ENCODE assay signal across 5 worm cellular contexts in the genomic region with DNA sequence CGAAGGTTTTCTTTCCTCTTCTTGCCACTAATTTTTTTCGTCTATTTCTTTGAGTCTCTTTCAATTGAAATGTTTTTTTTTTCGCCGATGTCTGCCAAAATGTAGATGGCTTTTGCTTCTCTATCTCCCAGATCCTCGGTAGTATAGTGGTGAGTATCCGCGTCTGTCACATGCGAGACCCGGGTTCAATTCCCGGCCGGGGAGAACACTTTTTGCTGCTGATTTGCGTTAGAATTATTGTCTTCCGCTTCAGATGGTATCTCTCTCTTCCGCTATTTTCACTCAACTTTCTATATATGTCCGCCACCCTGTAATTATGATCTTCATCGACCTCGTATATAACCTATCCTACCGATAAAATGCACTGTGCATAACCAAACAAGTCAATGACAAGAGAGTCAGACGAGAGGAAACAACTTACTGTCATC.
TF ChIP-seq lines count a peak whose summit lies in the region.

No protein-coding gene starts in this region.

TF ChIP-seq in whole organism, L1 larva, 84 proteins besides CTCF, POLR2A, EP300 and RAD21 (continues in another document):
- TF ChIP-seq nhr-237 (tag; optimal IDR thresholded peaks at IDR 0.05; lab: Kevin White, UChicago) (no peak), dsc-1 (tag; optimal IDR thresholded peaks at IDR 0.05; lab: Kevin White, UChicago) (peak; percentile 83), mep-1 (tag; optimal IDR thresholded peaks at IDR 0.05; lab: Kevin White, UChicago) (peak; percentile 73), lin-14 (GFP tag; optimal IDR thresholded peaks at IDR 0.05; lab: Kevin White, UChicago) (peak; percentile 67), unc-62 (GFP tag; optimal IDR thresholded peaks at IDR 0.05; lab: Kevin White, UChicago) (no peak), nhr-28 (tag; optimal IDR thresholded peaks at IDR 0.05; lab: Kevin White, UChicago) (no peak), nhr-11 (tag; optimal IDR thresholded peaks at IDR 0.05; lab: Kevin White, UChicago) (no peak), hlh-17 (GFP tag; optimal IDR thresholded peaks at IDR 0.05; lab: Kevin White, UChicago; ENCODE audit: borderline replicate concordance) (no peak), unc-98 (GFP tag; IDR thresholded peaks at IDR 0.05; lab: Robert Waterston, UW) (no peak), unc-130 (tag; optimal IDR thresholded peaks at IDR 0.05; lab: Kevin White, UChicago) (peak; percentile 2), ztf-11 (tag; optimal IDR thresholded peaks at IDR 0.05; lab: Kevin White, UChicago) (peak in 1 of 2 experiments; percentile 6), ceh-82 (tag; optimal IDR thresholded peaks at IDR 0.05; lab: Kevin White, UChicago) (peak; percentile 33 to 64 (median 59)), pag-3 (tag; optimal IDR thresholded peaks at IDR 0.05; lab: Kevin White, UChicago; ENCODE audit: borderline replicate concordance, insufficient read depth) (no peak), alr-1 (tag; optimal IDR thresholded peaks at IDR 0.05; lab: Kevin White, UChicago; ENCODE audit: borderline replicate concordance) (no peak), ces-1 (GFP tag; optimal IDR thresholded peaks at IDR 0.05; lab: Kevin White, UChicago) (no peak), ceh-63 (GFP tag; optimal IDR thresholded peaks at IDR 0.05; lab: Kevin White, UChicago) (no peak)

TF ChIP-seq in whole organism, L3 larva, 47 proteins besides CTCF, POLR2A, EP300 and RAD21 (continues in another document):
- TF ChIP-seq elt-3 (tag; optimal IDR thresholded peaks at IDR 0.05; lab: Kevin White, UChicago), result peak in 1 of 3 experiments; percentile 51
- TF ChIP-seq nfya-1 (tag; optimal IDR thresholded peaks at IDR 0.05; lab: Kevin White, UChicago; ENCODE audit: insufficient read depth), result peak; percentile 78
- TF ChIP-seq skn-1 (tag; optimal IDR thresholded peaks at IDR 0.05; lab: Kevin White, UChicago), result peak; percentile 75
- TF ChIP-seq eor-1 (tag; optimal IDR thresholded peaks at IDR 0.05; lab: Kevin White, UChicago), result no peak
- peak; percentile 55 for TF ChIP-seq elt-2 (tag; optimal IDR thresholded peaks at IDR 0.05; lab: Kevin White, UChicago)
- TF ChIP-seq mdl-1 (tag; optimal IDR thresholded peaks at IDR 0.05; lab: Kevin White, UChicago), result no peak
- TF ChIP-seq R02D3.7 (tag; optimal IDR thresholded peaks at IDR 0.05; lab: Kevin White, UChicago), result peak; percentile 24
- TF ChIP-seq lsy-12 (tag; optimal IDR thresholded peaks at IDR 0.05; lab: Kevin White, UChicago), result peak; percentile 76
- peak; percentile 70 for TF ChIP-seq jun-1 (tag; optimal IDR thresholded peaks at IDR 0.05; lab: Kevin White, UChicago)
- TF ChIP-seq elt-1 (tag; optimal IDR thresholded peaks at IDR 0.05; lab: Kevin White, UChicago), result peak; percentile 39
- TF ChIP-seq mml-1 (tag; optimal IDR thresholded peaks at IDR 0.05; lab: Kevin White, UChicago), result no peak
- TF ChIP-seq hmg-11 (tag; optimal IDR thresholded peaks at IDR 0.05; lab: Kevin White, UChicago), result peak; percentile 86
- TF ChIP-seq ceh-82 (tag; optimal IDR thresholded peaks at IDR 0.05; lab: Kevin White, UChicago), result peak; percentile 43
- TF ChIP-seq lin-39 (tag; optimal IDR thresholded peaks at IDR 0.05; lab: Kevin White, UChicago), result peak; percentile 56
- no peak for TF ChIP-seq unc-39 (tag; optimal IDR thresholded peaks at IDR 0.05; lab: Kevin White, UChicago)
- peak; percentile 38 for TF ChIP-seq egl-5 (tag; optimal IDR thresholded peaks at IDR 0.05; lab: Kevin White, UChicago)
- no peak for TF ChIP-seq fkh-10 (GFP tag; optimal IDR thresholded peaks at IDR 0.05; lab: Kevin White, UChicago)

TF ChIP-seq in whole organism, early embryonic, 17 proteins besides CTCF, POLR2A, EP300 and RAD21:
- TF ChIP-seq pes-1 (GFP tag; IDR thresholded peaks at IDR 0.05; lab: Robert Waterston, UW), result peak; percentile 76
- peak; percentile 71 for TF ChIP-seq scrt-1 (GFP tag; IDR thresholded peaks at IDR 0.05; lab: Robert Waterston, UW)
- peak; percentile 54 for TF ChIP-seq hnd-1 (tag; optimal IDR thresholded peaks at IDR 0.05; lab: Kevin White, UChicago)
- peak; percentile 30; the same call in 1 of the 2 replicates for TF ChIP-seq flt-1 (GFP tag; IDR thresholded peaks at IDR 0.05; lab: Robert Waterston, UW)
- no peak for TF ChIP-seq hmbx-1 (tag; optimal IDR thresholded peaks at IDR 0.05; lab: Kevin White, UChicago)
- peak; percentile 64 for TF ChIP-seq ets-7 (tag; optimal IDR thresholded peaks at IDR 0.05; lab: Kevin White, UChicago)
- peak; percentile 46 for TF ChIP-seq F13C5.2 (tag; optimal IDR thresholded peaks at IDR 0.05; lab: Kevin White, UChicago)
- TF ChIP-seq ama-1 (optimal IDR thresholded peaks at IDR 0.05; lab: Kevin White, UChicago), result no peak
- peak; percentile 49 for TF ChIP-seq aly-1 (tag; optimal IDR thresholded peaks at IDR 0.05; lab: Kevin White, UChicago)
- TF ChIP-seq tbx-37 (GFP tag; conservative IDR thresholded peaks at IDR 0.05; lab: Robert Waterston, UW), result peak; percentile 28
- peak; percentile 22 for TF ChIP-seq ceh-36 (tag; optimal IDR thresholded peaks at IDR 0.05; lab: Kevin White, UChicago)
- no peak for TF ChIP-seq sea-1 (GFP tag; conservative IDR thresholded peaks at IDR 0.05; lab: Robert Waterston, UW)
- peak; percentile 68 for TF ChIP-seq tbx-11 (GFP tag; IDR thresholded peaks at IDR 0.05; lab: Robert Waterston, UW)
TF ChIP-seq in whole organism, early embryonic: peak in this region for 10.

TF ChIP-seq in whole organism, midembryonic, 9 proteins besides CTCF, POLR2A, EP300 and RAD21:
- TF ChIP-seq T22C8.4 (GFP tag; IDR thresholded peaks at IDR 0.05; lab: Robert Waterston, UW), result 0 out of 2 replicates have a peak, but pooled peaks have one; percentile 22
- peak; percentile 81 for TF ChIP-seq ztf-23 (GFP tag; IDR thresholded peaks at IDR 0.05; lab: Robert Waterston, UW)
- TF ChIP-seq klf-2 (GFP tag; conservative IDR thresholded peaks at IDR 0.05; lab: Robert Waterston, UW), result peak; percentile 79
- TF ChIP-seq flt-1 (GFP tag; IDR thresholded peaks at IDR 0.05; lab: Robert Waterston, UW), result peak; percentile 53; the same call in 1 of the 2 replicates
- TF ChIP-seq ztf-29 (GFP tag; IDR thresholded peaks at IDR 0.05; lab: Robert Waterston, UW), result peak; percentile 44; the same call in 1 of the 2 replicates
- TF ChIP-seq tab-1 (GFP tag; IDR thresholded peaks at IDR 0.05; lab: Robert Waterston, UW), result 0 out of 2 replicates have a peak, but pooled peaks have one; percentile 38
- peak; percentile 43 for TF ChIP-seq cog-1 (tag; optimal IDR thresholded peaks at IDR 0.05; lab: Kevin White, UChicago)
- TF ChIP-seq med-1 (GFP tag; optimal IDR thresholded peaks at IDR 0.05; lab: Kevin White, UChicago; ENCODE audit: insufficient read depth), result no peak
- TF ChIP-seq ref-1 (GFP tag; conservative IDR thresholded peaks at IDR 0.05; lab: Robert Waterston, UW), result peak; percentile 65

TF ChIP-seq in whole organism, young adult, 124 proteins besides CTCF, POLR2A, EP300 and RAD21 (continues in another document):
- TF ChIP-seq F39B2.1 (GFP tag; IDR thresholded peaks at IDR 0.05; lab: Robert Waterston, UW), result no peak
- 0 out of 2 replicates have a peak, but pooled peaks have one; percentile 57 for TF ChIP-seq sea-2 (GFP tag; IDR thresholded peaks at IDR 0.05; lab: Robert Waterston, UW)
- TF ChIP-seq ztf-28 (GFP tag; IDR thresholded peaks at IDR 0.05; lab: Robert Waterston, UW), result no peak
- no peak for TF ChIP-seq F55B11.4 (tag; optimal IDR thresholded peaks at IDR 0.05; lab: Kevin White, UChicago; ENCODE audit: borderline replicate concordance, insufficient read depth)
- peak; percentile 70 for TF ChIP-seq hlh-12 (tag; optimal IDR thresholded peaks at IDR 0.05; lab: Kevin White, UChicago)
- TF ChIP-seq ztf-6 (GFP tag; IDR thresholded peaks at IDR 0.05; lab: Robert Waterston, UW), result no peak
- peak; percentile 46 for TF ChIP-seq T26A5.8 (tag; optimal IDR thresholded peaks at IDR 0.05; lab: Kevin White, UChicago)
- peak; percentile 82 for TF ChIP-seq pbrm-1 (GFP tag; IDR thresholded peaks at IDR 0.05; lab: Robert Waterston, UW)
- TF ChIP-seq K12H6.12 (tag; optimal IDR thresholded peaks at IDR 0.05; lab: Kevin White, UChicago), result peak; percentile 66
- no peak for TF ChIP-seq lsy-27 (tag; optimal IDR thresholded peaks at IDR 0.05; lab: Kevin White, UChicago; ENCODE audit: borderline replicate concordance, insufficient read depth)
- peak; percentile 70 for TF ChIP-seq atf-7 (tag; optimal IDR thresholded peaks at IDR 0.05; lab: Kevin White, UChicago)
- TF ChIP-seq K11D2.4 (GFP tag; IDR thresholded peaks at IDR 0.05; lab: Robert Waterston, UW), result peak; percentile 55
- TF ChIP-seq sptf-2 (GFP tag; optimal IDR thresholded peaks at IDR 0.05; lab: Kevin White, UChicago), result no peak
- no peak for TF ChIP-seq F57C9.4 (tag; optimal IDR thresholded peaks at IDR 0.05; lab: Kevin White, UChicago)
- TF ChIP-seq dpff-1 (tag; optimal IDR thresholded peaks at IDR 0.05; lab: Kevin White, UChicago), result no peak
- TF ChIP-seq fkh-3 (tag; optimal IDR thresholded peaks at IDR 0.05; lab: Kevin White, UChicago), result peak; percentile 25
- no peak for TF ChIP-seq Y95B8A.8 (GFP tag; IDR thresholded peaks at IDR 0.05; lab: Robert Waterston, UW)
- no peak for TF ChIP-seq attf-3 (GFP tag; conservative IDR thresholded peaks at IDR 0.05; lab: Robert Waterston, UW)
- peak; percentile 75 for TF ChIP-seq ztf-3 (GFP tag; optimal IDR thresholded peaks at IDR 0.05; lab: Kevin White, UChicago)
- no peak for TF ChIP-seq attf-6 (GFP tag; IDR thresholded peaks at IDR 0.05; lab: Robert Waterston, UW)
- TF ChIP-seq let-526 (GFP tag; IDR thresholded peaks at IDR 0.05; lab: Robert Waterston, UW), result peak; percentile 33; the same call in 1 of the 2 replicates
- peak; percentile 64 for TF ChIP-seq ceh-27 (GFP tag; optimal IDR thresholded peaks at IDR 0.05; lab: Kevin White, UChicago)
- TF ChIP-seq lsl-1 (GFP tag; optimal IDR thresholded peaks at IDR 0.05; lab: Kevin White, UChicago), result no peak
- TF ChIP-seq lin-26 (GFP tag; IDR thresholded peaks at IDR 0.05; lab: Robert Waterston, UW), result peak; percentile 93
- peak; percentile 70 for TF ChIP-seq hrde-1 (tag; optimal IDR thresholded peaks at IDR 0.05; lab: Kevin White, UChicago; ENCODE audit: borderline replicate concordance)
- TF ChIP-seq B0019.2 (GFP tag; conservative IDR thresholded peaks at IDR 0.05; lab: Robert Waterston, UW), result no peak
- TF ChIP-seq mes-4 (tag; optimal IDR thresholded peaks at IDR 0.05; lab: Kevin White, UChicago), result peak; percentile 30
- TF ChIP-seq pha-4 (tag; optimal IDR thresholded peaks at IDR 0.05; lab: Kevin White, UChicago), result no peak
- TF ChIP-seq Y53F4B.3 (GFP tag; IDR thresholded peaks at IDR 0.05; lab: Robert Waterston, UW), result no peak
- peak; percentile 62 for TF ChIP-seq attf-5 (GFP tag; optimal IDR thresholded peaks at IDR 0.05; lab: Kevin White, UChicago)
- TF ChIP-seq ZK185.1 (tag; optimal IDR thresholded peaks at IDR 0.05; lab: Kevin White, UChicago; ENCODE audit: poor library complexity, severe bottlenecking), result peak; percentile 92
- TF ChIP-seq bed-1 (GFP tag; IDR thresholded peaks at IDR 0.05; lab: Robert Waterston, UW), result no peak
- TF ChIP-seq nhr-120 (GFP tag; IDR thresholded peaks at IDR 0.05; lab: Robert Waterston, UW), result 0 out of 2 replicates have a peak, but pooled peaks have one; percentile 52
- peak; percentile 76; the same call in 1 of the 2 replicates for TF ChIP-seq cebp-2 (GFP tag; IDR thresholded peaks at IDR 0.05; lab: Robert Waterston, UW)

Comparison
In these comparisons a context has a peak if more than half of its experiments do, and no peak if none do; other contexts are left out.
1. Of the 8 proteins assayed by ChIP-seq in both whole organism, young adult and whole organism, L1 larva: peak only in whole organism, young adult: ama-1, snpc-4 and unc-62; only in whole organism, L1 larva: none; in both: nhr-90 and unc-130; in neither: 0; mixed calls (peak in some experiments, not most) for 3.